Fruit fly (Drosophila melanogaster): Measurements from ENCODE around the gene Icmt.

DNA sequence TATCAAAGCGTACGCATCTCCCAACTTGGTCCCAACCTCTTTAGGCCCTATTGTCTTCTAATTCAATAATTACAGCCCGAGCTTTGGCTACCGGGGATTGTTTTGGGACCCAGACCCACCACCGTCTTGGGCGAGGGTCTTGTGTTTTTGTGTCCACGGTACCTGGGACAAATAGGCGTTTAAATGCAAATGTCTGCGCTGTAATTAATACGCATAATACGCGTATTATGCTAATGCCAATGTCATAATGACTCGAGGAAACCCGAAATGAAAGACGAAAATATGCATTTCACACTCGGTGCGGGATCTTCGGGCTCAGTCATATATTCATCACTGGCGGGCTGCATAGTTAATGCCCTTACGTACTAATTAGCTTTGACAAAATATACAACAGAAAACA is 46.3 kb downstream of the Icmt start:
- no peak for TF ChIP-seq CG8478 (optimal IDR thresholded peaks at IDR 0.05)
- TF ChIP-seq CTCF (optimal IDR thresholded peaks at IDR 0.05) = no peak
